Worm (Caenorhabditis elegans) whole organism, L2 larva: ENCODE results near the gene catp-6.
"Not testable (repeated sequence)": the region's sequence is repeated elsewhere in the genome, so short reads cannot be mapped to it uniquely, and the experiment has no call there.

ENCODE experiments used
- C34F6.9 ChIP-seq: fragments of 150-350 bp; optimal IDR thresholded peaks from 2 replicates; lab custom pipeline; 2014; ENCODE audit warnings: missing biosample characterization, missing genetic modification characterization
- Y55F3AM.14 ChIP-seq: fragments of 200-800 bp; sonication (Bioruptor generic); optimal IDR thresholded peaks from 2 replicates; lab custom pipeline; 2018; ENCODE audit warnings: mild to moderate bottlenecking, missing genetic modification characterization, missing compliant biosample characterization
- ZK546.5 ChIP-seq: sonication (generic microtip); optimal IDR thresholded peaks from 2 replicates; lab custom pipeline; 2017; ENCODE audit warnings: missing biosample characterization, missing genetic modification characterization
- alr-1 ChIP-seq: fragments of 150-350 bp; optimal IDR thresholded peaks from 2 replicates; lab custom pipeline; 2014; ENCODE audit warnings: missing biosample characterization, missing genetic modification characterization
- blmp-1 ChIP-seq: sonication (generic microtip); optimal IDR thresholded peaks from 2 replicates; lab custom pipeline; 2017; ENCODE audit warnings: missing genetic modification characterization, mild to moderate bottlenecking, missing compliant biosample characterization, antibody characterized with exemption, moderate library complexity; ENCODE audit not compliant: insufficient read depth
- ceh-16 ChIP-seq: fragments of 150-350 bp; optimal IDR thresholded peaks from 2 replicates; lab custom pipeline; 2014; ENCODE audit warnings: missing biosample characterization, missing genetic modification characterization
- dmd-4 ChIP-seq: sonication (generic microtip); optimal IDR thresholded peaks from 2 replicates; lab custom pipeline; 2017; ENCODE audit warnings: missing biosample characterization, missing genetic modification characterization
- fos-1 ChIP-seq: fragments of 150-350 bp; optimal IDR thresholded peaks from 2 replicates; lab custom pipeline; 2014; ENCODE audit warnings: missing biosample characterization, missing genetic modification characterization
- mab-5 ChIP-seq: fragments of 150-350 bp; optimal IDR thresholded peaks from 2 replicates; lab custom pipeline; 2014; ENCODE audit warnings: missing biosample characterization, missing genetic modification characterization
- nhr-10 ChIP-seq: sonication (generic microtip); optimal IDR thresholded peaks from 2 replicates; lab custom pipeline; 2017; ENCODE audit warnings: missing biosample characterization, missing genetic modification characterization
- nhr-11 ChIP-seq: fragments of 150-350 bp; optimal IDR thresholded peaks from 2 replicates; lab custom pipeline; 2014; ENCODE audit warnings: missing biosample characterization, missing genetic modification characterization
- nhr-21 ChIP-seq: fragments of 150-350 bp; optimal IDR thresholded peaks from 2 replicates; lab custom pipeline; 2014; ENCODE audit warnings: missing biosample characterization, missing genetic modification characterization
- nhr-237 ChIP-seq: fragments of 150-350 bp; optimal IDR thresholded peaks from 2 replicates; lab custom pipeline; 2014; ENCODE audit warnings: missing biosample characterization, missing genetic modification characterization
- nhr-25 ChIP-seq: fragments of 150-350 bp; sonication (generic microtip); optimal IDR thresholded peaks from 3 replicates; lab custom pipeline; 2014; ENCODE audit warnings: missing biosample characterization, missing genetic modification characterization
- nhr-6 ChIP-seq: fragments of 150-350 bp; optimal IDR thresholded peaks from 2 replicates; lab custom pipeline; 2014; ENCODE audit warnings: missing biosample characterization, missing genetic modification characterization
- nhr-77 ChIP-seq: fragments of 150-350 bp; optimal IDR thresholded peaks from 2 replicates; lab custom pipeline; 2014; ENCODE audit warnings: missing biosample characterization, missing genetic modification characterization
- peb-1 ChIP-seq: fragments of 150-350 bp; optimal IDR thresholded peaks from 2 replicates; lab custom pipeline; 2014; ENCODE audit warnings: missing biosample characterization, missing genetic modification characterization
- skn-1 ChIP-seq: sonication (generic microtip); optimal IDR thresholded peaks from 2 replicates; lab custom pipeline; 2017; ENCODE audit warnings: missing biosample characterization, missing genetic modification characterization
- sma-9 ChIP-seq, 2 experiments: fragments of 150-350 bp in 1 of 2; sonication (generic microtip) in 1 of 2; optimal IDR thresholded peaks; 2 replicates each; lab custom pipeline; 2014 to 2016; ENCODE audit warnings: missing genetic modification characterization in 2 of 2, mild to moderate bottlenecking in 1 of 2, missing biosample characterization in 1 of 2, missing compliant biosample characterization in 1 of 2, missing genetic modification reagents in 1 of 2, moderate library complexity in 1 of 2
- unc-39 ChIP-seq: fragments of 150-350 bp; optimal IDR thresholded peaks from 2 replicates; lab custom pipeline; 2014; ENCODE audit warnings: missing biosample characterization, missing genetic modification characterization
- unc-55 ChIP-seq: fragments of 150-350 bp; sonication (generic microtip); optimal IDR thresholded peaks from 3 replicates; lab custom pipeline; 2014; ENCODE audit warnings: missing biosample characterization, missing genetic modification reagents, missing genetic modification characterization
- zag-1 ChIP-seq: fragments of 150-350 bp; optimal IDR thresholded peaks from 2 replicates; lab custom pipeline; 2014; ENCODE audit warnings: missing biosample characterization, missing genetic modification characterization
- ztf-1 ChIP-seq: fragments of 200-800 bp; sonication (Bioruptor generic); conservative IDR thresholded peaks from 2 replicates; pipeline ENCODE4 v1.3.6; 2022; ENCODE audit warnings: missing genetic modification characterization, missing compliant biosample characterization
- ztf-4 ChIP-seq: fragments of 150-350 bp; optimal IDR thresholded peaks from 2 replicates; lab custom pipeline; 2014; ENCODE audit warnings: missing biosample characterization, missing genetic modification characterization

The catp-6 gene

ce11 chrIV:9773441-9773840 lies 50.9 kb downstream of the catp-6 start:
- TF ChIP-seq skn-1 (tag; lab: Kevin White, UChicago) (no peak), blmp-1 (tag; lab: Kevin White, UChicago) (no peak), nhr-237 (tag; lab: Kevin White, UChicago) (no peak), nhr-11 (tag; lab: Kevin White, UChicago) (no peak), nhr-10 (tag; lab: Kevin White, UChicago) (no peak), unc-39 (no peak), nhr-21 (no peak), nhr-77 (tag; lab: Kevin White, UChicago) (no peak)

DNA sequence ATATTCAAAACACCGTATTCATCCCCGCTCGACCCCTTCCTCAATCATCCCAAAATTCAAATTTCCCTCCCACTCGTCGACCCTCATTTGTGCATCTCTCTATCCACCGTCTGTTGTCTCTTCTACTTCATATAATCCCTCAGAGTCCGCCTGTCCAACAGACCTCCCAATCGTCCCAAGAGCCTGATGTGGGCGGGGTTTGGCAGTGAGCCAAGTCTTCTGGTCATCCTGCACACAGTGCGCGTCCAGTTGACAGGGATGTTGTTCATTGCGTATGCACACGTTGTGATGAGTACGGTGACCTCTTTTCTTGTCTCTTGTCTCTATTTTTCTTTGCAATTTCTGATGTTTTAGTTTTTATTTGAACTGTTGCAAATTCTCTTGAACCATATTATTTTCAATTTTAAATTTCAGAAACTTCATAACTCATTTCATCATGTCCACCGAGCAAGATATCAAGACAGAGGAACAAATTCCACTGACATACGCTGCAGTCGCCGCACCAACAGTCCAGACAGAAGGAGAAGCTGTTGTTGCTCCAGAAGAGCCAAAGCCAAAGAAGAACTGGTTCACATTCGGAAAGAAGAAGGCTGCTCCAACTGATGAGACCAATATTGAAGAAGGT lies 52.2 kb downstream of the catp-6 start, which contains the start of gene cav-1:
Gene cav-1 (plus strand): TSS at position 415 of the 625 bp plus-strand sequence.
- no peak for TF ChIP-seq alr-1 (tag; lab: Kevin White, UChicago)
- TF ChIP-seq nhr-6 (tag; lab: Kevin White, UChicago): no peak
- TF ChIP-seq zag-1 (tag; lab: Kevin White, UChicago): no peak
- TF ChIP-seq sma-9 (GFP tag; optimal IDR thresholded peaks at IDR 0.05; lab: Kevin White, UChicago): no peak
- TF ChIP-seq sma-9 (tag; optimal IDR thresholded peaks at IDR 0.05; lab: Kevin White, UChicago): no peak
- TF ChIP-seq peb-1 (tag; lab: Kevin White, UChicago): no peak
- TF ChIP-seq fos-1 (tag; lab: Kevin White, UChicago): no peak
- no peak for TF ChIP-seq ztf-4 (tag; lab: Kevin White, UChicago)
- TF ChIP-seq ZK546.5: no peak
- no peak for TF ChIP-seq ztf-1
- TF ChIP-seq mab-5 (tag; lab: Kevin White, UChicago): no peak
- TF ChIP-seq ceh-16 (tag; lab: Kevin White, UChicago): no peak
- TF ChIP-seq nhr-11 (tag; lab: Kevin White, UChicago): no peak
- TF ChIP-seq C34F6.9: no peak
- no peak for TF ChIP-seq dmd-4

ce11 chrIV:9770798-9771197 lies 53.6 kb downstream of the catp-6 start:
- TF ChIP-seq skn-1 (tag; lab: Kevin White, UChicago) (no peak), mab-5 (tag; lab: Kevin White, UChicago) (peak; percentile 12), unc-55 (no peak)

DNA sequence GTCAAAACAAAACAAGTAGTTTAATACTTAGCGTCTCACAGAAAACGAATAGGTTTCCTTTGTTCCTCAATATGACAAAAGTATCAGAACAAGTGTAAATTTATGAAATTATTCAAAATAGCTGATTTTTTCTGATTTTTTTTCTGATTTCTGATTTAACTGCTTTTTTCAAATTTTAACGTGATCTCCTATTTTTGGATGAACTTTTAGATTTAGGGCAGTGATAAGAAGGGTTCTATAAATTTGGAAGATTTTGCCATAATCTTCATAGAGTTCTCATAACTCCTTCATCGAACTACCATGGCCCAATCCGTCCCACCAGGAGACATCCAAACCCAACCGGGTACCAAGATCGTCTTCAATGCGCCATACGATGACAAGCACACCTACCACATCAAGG lies 54.6 kb downstream of the catp-6 start, which contains the start of gene msp-78:
Gene msp-78 (plus strand): TSS at position 301 of the 400 bp plus-strand sequence.
- not testable (repeated sequence) for TF ChIP-seq ceh-16 (tag; lab: Kevin White, UChicago); Y55F3AM.14 (GFP tag; lab: Kevin White, UChicago); nhr-25 (tag; lab: Kevin White, UChicago)
